Worm (Caenorhabditis elegans) whole organism, mixed stage, embryonic: Measurements from ENCODE around the gene R52.6.

Source experiments
- M03D4.4 ChIP-seq: sonication (generic microtip); optimal IDR thresholded peaks from 2 replicates; lab custom pipeline; 2017; ENCODE audit warnings: mild to moderate bottlenecking, missing genetic modification characterization, missing compliant biosample characterization
- bed-3 ChIP-seq: fragments of 200-800 bp; sonication (Bioruptor generic); optimal IDR thresholded peaks from 3 replicates; lab custom pipeline; 2018; ENCODE audit warnings: mild to moderate bottlenecking, missing genetic modification characterization, moderate library complexity, missing compliant biosample characterization
- blmp-1 ChIP-seq: fragments of 150-350 bp; optimal IDR thresholded peaks from 2 replicates; lab custom pipeline; 2014; ENCODE audit warnings: missing biosample characterization, missing genetic modification characterization
- ceh-39 ChIP-seq: fragments of 150-350 bp; optimal IDR thresholded peaks from 2 replicates; lab custom pipeline; 2014; ENCODE audit warnings: missing biosample characterization, missing genetic modification characterization
- ceh-43 ChIP-seq: fragments of 200-800 bp; sonication (Bioruptor generic); optimal IDR thresholded peaks from 2 replicates; lab custom pipeline; 2018; ENCODE audit warnings: mild to moderate bottlenecking, missing genetic modification characterization, moderate library complexity, missing compliant biosample characterization
- ces-1 ChIP-seq: fragments of 150-350 bp; optimal IDR thresholded peaks from 2 replicates; lab custom pipeline; 2014; ENCODE audit warnings: missing biosample characterization, missing genetic modification reagents, missing genetic modification characterization
- cnd-1 ChIP-seq: fragments of 200-800 bp; sonication (Bioruptor generic); optimal IDR thresholded peaks from 2 replicates; lab custom pipeline; 2018; ENCODE audit warnings: mild to moderate bottlenecking, missing genetic modification characterization, missing compliant biosample characterization
- elt-1 ChIP-seq: sonication (generic microtip); optimal IDR thresholded peaks from 2 replicates; lab custom pipeline; 2017; ENCODE audit warnings: missing genetic modification characterization, mild to moderate bottlenecking, missing compliant biosample characterization, antibody characterized with exemption, moderate library complexity, borderline replicate concordance; ENCODE audit not compliant: insufficient read depth
- flh-1 ChIP-seq: fragments of 200-800 bp; sonication (Bioruptor generic); optimal IDR thresholded peaks from 2 replicates; lab custom pipeline; 2018; ENCODE audit warnings: mild to moderate bottlenecking, missing genetic modification characterization, moderate library complexity, missing compliant biosample characterization
- hlh-1 ChIP-seq: fragments of 150-350 bp; optimal IDR thresholded peaks from 2 replicates; lab custom pipeline; 2014; ENCODE audit warnings: missing biosample characterization, missing genetic modification reagents, missing genetic modification characterization
- lin-13 ChIP-seq: fragments of 150-350 bp; optimal IDR thresholded peaks from 2 replicates; lab custom pipeline; 2014; ENCODE audit warnings: missing biosample characterization, missing genetic modification characterization
- lin-32 ChIP-seq: fragments of 200-800 bp; sonication (Bioruptor generic); optimal IDR thresholded peaks from 2 replicates; lab custom pipeline; 2018; ENCODE audit warnings: mild to moderate bottlenecking, missing genetic modification characterization, missing compliant biosample characterization
- lsy-2 ChIP-seq: fragments of 150-350 bp; optimal IDR thresholded peaks from 2 replicates; lab custom pipeline; 2014; ENCODE audit warnings: missing biosample characterization, missing genetic modification characterization
- mab-5 ChIP-seq: fragments of 150-350 bp; optimal IDR thresholded peaks from 2 replicates; lab custom pipeline; 2014; ENCODE audit warnings: missing biosample characterization, missing genetic modification characterization
- mls-2 ChIP-seq: sonication (generic microtip); optimal IDR thresholded peaks from 2 replicates; lab custom pipeline; 2016; ENCODE audit warnings: mild to moderate bottlenecking, missing genetic modification characterization, moderate library complexity, missing compliant biosample characterization
- nhr-2 ChIP-seq: fragments of 150-350 bp; optimal IDR thresholded peaks from 2 replicates; lab custom pipeline; 2014; ENCODE audit warnings: missing biosample characterization, missing genetic modification characterization
- pha-4 ChIP-seq: fragments of 150-350 bp; optimal IDR thresholded peaks from 2 replicates; lab custom pipeline; 2018; ENCODE audit warnings: missing biosample characterization, missing genetic modification reagents, missing genetic modification characterization
- sem-2 ChIP-seq: fragments of 200-800 bp; sonication (Bioruptor generic); optimal IDR thresholded peaks from 2 replicates; lab custom pipeline; 2018; ENCODE audit warnings: mild to moderate bottlenecking, missing genetic modification characterization, missing compliant biosample characterization
- snpc-4 ChIP-seq: fragments of 150-350 bp; optimal IDR thresholded peaks from 2 replicates; lab custom pipeline; 2014; ENCODE audit warnings: missing biosample characterization, missing genetic modification characterization
- unc-120 ChIP-seq: sonication (generic microtip); optimal IDR thresholded peaks from 2 replicates; lab custom pipeline; 2017; ENCODE audit warnings: missing genetic modification characterization, missing compliant biosample characterization; ENCODE audit not compliant: poor library complexity, severe bottlenecking
- unc-39 ChIP-seq: fragments of 150-350 bp; optimal IDR thresholded peaks from 2 replicates; lab custom pipeline; 2014; ENCODE audit warnings: missing biosample characterization, missing genetic modification characterization
- ztf-11 ChIP-seq: fragments of 150-350 bp; optimal IDR thresholded peaks from 2 replicates; lab custom pipeline; 2014; ENCODE audit warnings: missing biosample characterization, missing genetic modification characterization

Gene R52.6

DNA sequence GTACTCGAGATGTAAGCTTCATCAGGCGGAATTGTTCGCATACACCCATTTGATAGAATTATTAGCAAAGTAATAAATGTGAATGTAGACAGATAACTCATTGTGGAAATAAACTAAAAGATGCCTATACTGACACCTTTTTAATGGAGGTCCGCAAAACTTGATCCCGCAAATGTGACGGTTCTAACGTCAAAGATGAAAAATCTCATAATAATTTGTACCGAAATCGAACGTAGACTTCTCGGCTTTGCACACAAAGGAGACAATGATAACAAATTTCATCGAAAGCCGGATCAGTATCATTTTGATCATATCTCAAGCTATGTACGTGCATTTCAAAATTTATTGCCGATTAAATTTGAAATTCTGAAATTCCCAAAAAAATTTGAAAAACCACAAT lies 4.6 kb downstream of the R52.6 start, which contains the start of gene R52.4:
Gene R52.4, minus strand, starts transcription at position 101 of the 400 bp plus-strand sequence.
- TF ChIP-seq ztf-11 (tag; lab: Kevin White, UChicago), result no peak

DNA sequence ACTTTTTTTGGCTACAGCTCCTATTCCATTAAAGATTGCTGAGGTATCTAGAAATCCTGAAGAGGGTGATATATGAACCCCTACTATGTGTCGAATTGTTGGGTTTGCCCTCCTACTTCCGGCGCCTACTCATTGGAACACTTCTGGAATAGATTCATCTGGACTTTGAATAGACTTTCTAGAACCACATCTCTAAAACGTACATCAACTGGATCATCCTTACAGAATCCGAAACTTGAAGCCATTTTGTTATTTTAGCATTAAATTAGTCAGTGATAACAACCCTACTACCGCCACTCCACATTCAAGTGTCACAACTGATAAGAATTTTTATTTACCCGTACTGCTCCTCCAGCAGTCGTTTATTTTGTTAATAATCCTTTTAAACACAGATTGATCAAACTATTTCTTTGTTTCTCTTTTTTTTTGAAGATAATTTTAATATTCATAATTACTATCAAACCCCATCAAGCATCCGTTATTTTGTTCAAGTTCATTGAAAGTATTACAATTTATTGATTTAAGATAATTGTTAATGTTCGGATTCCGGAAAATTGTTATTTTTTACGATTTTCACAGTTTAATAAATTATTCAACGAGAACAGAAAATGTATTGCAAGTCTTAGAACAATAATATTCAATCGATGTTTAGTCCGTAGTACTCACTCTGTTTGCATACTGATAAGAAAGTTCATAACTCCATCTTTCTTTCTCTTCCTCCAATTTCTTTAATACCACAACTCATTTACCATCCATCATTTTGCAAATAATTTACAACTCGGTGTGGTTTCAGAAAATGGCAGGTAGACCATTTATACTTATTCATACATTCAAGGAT lies 13.5 kb downstream of the R52.6 start, which contains the start of gene math-42:
Gene math-42, plus strand, starts transcription at position 788 of the 838 bp plus-strand sequence.
- TF ChIP-seq ceh-39 (tag; lab: Kevin White, UChicago) (no peak), mls-2 (tag; lab: Kevin White, UChicago) (no peak), flh-1 (GFP tag; lab: Kevin White, UChicago) (no peak), lin-32 (no peak), blmp-1 (tag; lab: Kevin White, UChicago) (no peak), elt-1 (tag; lab: Kevin White, UChicago) (no peak), sem-2 (GFP tag; lab: Kevin White, UChicago) (no peak), pha-4 (tag; lab: Kevin White, UChicago) (no peak), unc-39 (tag; lab: Kevin White, UChicago) (no peak), bed-3 (GFP tag; lab: Kevin White, UChicago) (no peak), hlh-1 (tag; lab: Kevin White, UChicago) (no peak), lsy-2 (tag; lab: Kevin White, UChicago) (no peak), nhr-2 (tag; lab: Kevin White, UChicago) (no peak)
- TF ChIP-seq, all 35 proteins: peak for 0

DNA sequence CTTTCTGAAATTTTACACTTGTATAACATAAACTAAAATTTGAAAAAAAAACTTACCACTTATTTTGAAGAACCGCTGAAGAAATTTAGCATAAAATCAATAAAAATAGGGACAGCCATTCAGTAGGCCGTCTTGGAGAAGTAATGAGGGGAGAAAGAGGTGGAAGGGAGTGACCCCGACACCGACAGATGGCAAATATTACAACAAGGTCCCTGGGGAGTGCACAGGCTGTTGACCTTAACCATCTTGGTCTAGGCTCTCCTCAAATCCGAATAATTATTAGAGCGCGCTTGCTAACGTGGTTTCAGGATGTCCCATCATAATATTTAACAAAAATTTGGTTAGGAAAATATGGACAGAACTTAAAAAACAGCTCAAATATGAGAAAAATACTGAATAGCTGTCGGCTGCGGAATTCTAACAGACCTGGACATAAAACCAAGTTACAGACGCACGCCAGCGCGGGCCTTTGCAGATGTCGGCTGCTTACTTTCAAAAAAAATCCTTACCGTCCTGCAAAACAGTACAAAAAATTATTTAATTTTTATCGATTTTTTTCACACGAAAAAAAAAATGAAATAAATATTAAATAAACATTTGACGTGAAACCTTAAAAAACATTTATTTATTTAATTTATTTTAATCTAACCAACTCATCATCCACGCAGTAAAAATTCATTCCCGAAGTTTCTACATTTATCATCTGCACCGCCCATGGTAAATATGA lies 17.8 kb downstream of the R52.6 start, which contains the start of gene T16A1.2:
Gene T16A1.2, plus strand, starts transcription at position 677 of the 727 bp plus-strand sequence.
- TF ChIP-seq cnd-1 (tag; lab: Kevin White, UChicago) (peak; percentile 74), hlh-1 (tag; lab: Kevin White, UChicago) (no peak), nhr-2 (tag; lab: Kevin White, UChicago) (peak; percentile 68)

DNA sequence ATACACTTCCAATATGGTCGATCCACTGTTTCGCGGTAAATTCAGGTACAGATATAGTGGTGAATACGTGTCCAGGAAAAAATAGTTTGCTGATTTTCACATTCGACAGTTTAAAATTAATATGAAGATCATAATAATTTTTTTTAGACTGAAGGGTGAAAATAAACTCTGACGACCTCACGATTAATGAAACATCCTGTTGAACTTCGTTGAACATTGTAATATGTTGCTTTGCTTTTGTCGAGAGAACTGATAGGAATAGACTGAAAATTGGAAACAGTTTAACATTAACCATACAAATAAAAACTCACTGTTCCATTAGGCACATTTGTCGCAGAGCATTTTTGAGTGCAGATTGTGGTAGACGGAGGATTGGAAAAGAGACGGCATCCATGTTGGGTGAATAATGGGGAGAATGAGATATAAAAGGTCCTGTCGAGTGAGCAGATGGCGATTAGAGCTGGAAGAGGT lies 19.4 kb downstream of the R52.6 start, which contains the start of gene fbxb-37:
Gene fbxb-37, minus strand, starts transcription at position 421 of the 471 bp plus-strand sequence.
- TF ChIP-seq nhr-2 (tag; lab: Kevin White, UChicago), result peak; percentile 26
- TF ChIP-seq unc-39 (tag; lab: Kevin White, UChicago), result no peak

DNA sequence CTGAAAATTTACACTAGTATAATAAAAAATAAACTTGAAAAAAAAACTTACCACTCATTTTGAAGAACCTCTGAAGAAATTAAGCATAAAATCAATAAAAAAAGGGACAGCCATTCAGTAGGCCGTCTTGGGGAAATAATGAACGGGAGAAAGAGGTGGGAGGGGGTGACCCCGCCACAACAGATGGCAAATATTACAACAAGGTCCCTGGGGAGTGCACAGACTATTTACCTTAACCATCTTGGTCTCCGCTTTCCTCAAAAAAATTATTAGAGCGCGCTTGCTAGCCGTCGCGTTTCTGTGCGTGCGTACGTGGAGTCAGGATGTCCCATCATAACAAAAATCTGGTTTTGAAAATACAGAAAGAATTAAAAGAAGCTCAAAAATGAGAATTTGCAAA lies 20.9 kb downstream of the R52.6 start, which contains the start of gene T16A1.10:
Gene T16A1.10, minus strand, starts transcription at position 123 of the 400 bp plus-strand sequence.
- peak; percentile 62 for TF ChIP-seq cnd-1 (tag; lab: Kevin White, UChicago)
- peak; percentile 1 for TF ChIP-seq hlh-1 (tag; lab: Kevin White, UChicago)
- no peak for TF ChIP-seq ces-1 (GFP tag; lab: Kevin White, UChicago)
- no peak for TF ChIP-seq elt-1 (tag; lab: Kevin White, UChicago)
- TF ChIP-seq lin-13 (tag; lab: Kevin White, UChicago), result peak; percentile 2
- no peak for TF ChIP-seq snpc-4 (tag; lab: Kevin White, UChicago)
- no peak for TF ChIP-seq unc-120 (tag; lab: Kevin White, UChicago)
- no peak for TF ChIP-seq lsy-2 (tag; lab: Kevin White, UChicago)
- TF ChIP-seq lin-32, result peak; percentile 82

DNA sequence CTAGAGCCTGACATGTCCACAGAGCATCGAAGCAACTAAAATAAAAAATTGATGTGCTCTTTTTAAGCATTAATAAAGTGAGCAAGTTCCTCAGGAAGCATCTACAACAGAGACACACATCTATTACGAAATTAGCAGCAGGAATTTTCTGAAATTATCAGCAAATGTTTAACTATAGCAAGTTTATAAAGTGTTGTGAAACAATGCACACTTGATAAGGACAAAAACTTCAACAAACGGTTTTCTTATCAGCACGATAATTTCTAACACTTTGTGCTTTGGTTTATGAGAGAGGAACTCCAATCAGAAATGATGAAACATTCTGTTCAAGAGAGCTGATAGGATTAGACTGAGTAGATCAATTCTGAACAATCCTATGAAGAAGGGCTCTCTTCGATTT lies 22.2 kb downstream of the R52.6 start, which contains the start of gene trpl-5:
Gene trpl-5, minus strand, starts transcription at position 32 of the 400 bp plus-strand sequence.
- no peak for TF ChIP-seq mab-5 (tag; lab: Kevin White, UChicago)
- no peak for TF ChIP-seq elt-1 (tag; lab: Kevin White, UChicago)
- no peak for TF ChIP-seq lsy-2 (tag; lab: Kevin White, UChicago)
- TF ChIP-seq M03D4.4 (tag; lab: Kevin White, UChicago), result no peak
- no peak for TF ChIP-seq mls-2 (tag; lab: Kevin White, UChicago)
- TF ChIP-seq pha-4 (tag; lab: Kevin White, UChicago), result no peak
- TF ChIP-seq ceh-43 (GFP tag; lab: Kevin White, UChicago), result no peak
- TF ChIP-seq unc-39 (tag; lab: Kevin White, UChicago), result no peak
- no peak for TF ChIP-seq unc-120 (tag; lab: Kevin White, UChicago)
- no peak for TF ChIP-seq hlh-1 (tag; lab: Kevin White, UChicago)
- TF ChIP-seq ztf-11 (tag; lab: Kevin White, UChicago), result no peak
- no peak for TF ChIP-seq nhr-2 (tag; lab: Kevin White, UChicago)
